Worm (Caenorhabditis elegans): Measurements from ENCODE around the gene C44B11.4.

ce11 chrIII:3138087-3138486 is 5.5 kb downstream of the C44B11.4 start:
- TF ChIP-seq W03F9.2 (tag; optimal IDR thresholded peaks at IDR 0.05) = no peak
- TF ChIP-seq him-1 (tag; optimal IDR thresholded peaks at IDR 0.05) = no peak
